Worm (Caenorhabditis elegans): ENCODE measurements around the gene tasp-1.
A peak's percentile ranks its signal among the peaks of the same experiment; 100 is the strongest.

Gene tasp-1

ce11 chrIII:10718078-10718477 is 41.0 kb upstream of the tasp-1 start:
- TF ChIP-seq skn-1 (tag; optimal IDR thresholded peaks at IDR 0.05), result no peak
- TF ChIP-seq Y55F3AM.14 (GFP tag; optimal IDR thresholded peaks at IDR 0.05), result peak; percentile 3
- TF ChIP-seq nhr-25 (tag; optimal IDR thresholded peaks at IDR 0.05), result peak; percentile 6
- no peak for TF ChIP-seq nhr-237 (tag; optimal IDR thresholded peaks at IDR 0.05)
- TF ChIP-seq aly-2 (tag; optimal IDR thresholded peaks at IDR 0.05), result no peak
- no peak for TF ChIP-seq F13H6.1 (tag; optimal IDR thresholded peaks at IDR 0.05)
- TF ChIP-seq C34F6.9 (tag; optimal IDR thresholded peaks at IDR 0.05), result no peak
- no peak for TF ChIP-seq nhr-21 (tag; optimal IDR thresholded peaks at IDR 0.05)
- peak; percentile 30 for TF ChIP-seq sma-9 (GFP tag; optimal IDR thresholded peaks at IDR 0.05)
- no peak for TF ChIP-seq sma-9 (tag; optimal IDR thresholded peaks at IDR 0.05)
- peak; percentile 11 for TF ChIP-seq crh-2 (tag; optimal IDR thresholded peaks at IDR 0.05)
- TF ChIP-seq mbf-1 (tag; optimal IDR thresholded peaks at IDR 0.05), result no peak
- no peak for TF ChIP-seq lin-13 (GFP tag; optimal IDR thresholded peaks at IDR 0.05)
- TF ChIP-seq elt-1 (tag; optimal IDR thresholded peaks at IDR 0.05), result no peak
- TF ChIP-seq peb-1 (tag; optimal IDR thresholded peaks at IDR 0.05), result no peak
- no peak for TF ChIP-seq ztf-1 (GFP tag; conservative IDR thresholded peaks at IDR 0.05)
- TF ChIP-seq egl-27 (tag; optimal IDR thresholded peaks at IDR 0.05), result no peak
- TF ChIP-seq mab-5 (tag; optimal IDR thresholded peaks at IDR 0.05), result no peak

- TF ChIP-seq nhr-11 (tag; optimal IDR thresholded peaks at IDR 0.05), result no peak
- no peak for TF ChIP-seq Y55F3AM.14 (GFP tag; optimal IDR thresholded peaks at IDR 0.05)
- no peak for TF ChIP-seq nhr-21 (tag; optimal IDR thresholded peaks at IDR 0.05)
- no peak for TF ChIP-seq nhr-237 (tag; optimal IDR thresholded peaks at IDR 0.05)
- TF ChIP-seq aly-2 (tag; optimal IDR thresholded peaks at IDR 0.05), result no peak
- no peak for TF ChIP-seq peb-1 (tag; optimal IDR thresholded peaks at IDR 0.05)
- no peak for TF ChIP-seq nhr-10 (tag; optimal IDR thresholded peaks at IDR 0.05)
- TF ChIP-seq ztf-1 (GFP tag; conservative IDR thresholded peaks at IDR 0.05), result no peak
- peak; percentile 9 for TF ChIP-seq gmeb-1 (tag; optimal IDR thresholded peaks at IDR 0.05)
- TF ChIP-seq snpc-4 (tag; optimal IDR thresholded peaks at IDR 0.05), result no peak
- TF ChIP-seq nhr-12 (tag; optimal IDR thresholded peaks at IDR 0.05), result no peak
- no peak for TF ChIP-seq dmd-4 (tag; optimal IDR thresholded peaks at IDR 0.05)
- TF ChIP-seq sem-4 (tag; optimal IDR thresholded peaks at IDR 0.05), result no peak
- no peak for TF ChIP-seq lsy-2 (tag; optimal IDR thresholded peaks at IDR 0.05)
- no peak for TF ChIP-seq ceh-82 (tag; optimal IDR thresholded peaks at IDR 0.05)
- peak; percentile 81 for TF ChIP-seq sma-9 (GFP tag; optimal IDR thresholded peaks at IDR 0.05)
- TF ChIP-seq sma-9 (tag; optimal IDR thresholded peaks at IDR 0.05), result no peak
- TF ChIP-seq ztf-11 (tag; optimal IDR thresholded peaks at IDR 0.05), result no peak
- no peak for TF ChIP-seq mdl-1 (tag; optimal IDR thresholded peaks at IDR 0.05)
- no peak for TF ChIP-seq C34F6.9 (tag; optimal IDR thresholded peaks at IDR 0.05)
- TF ChIP-seq ZK546.5 (tag; optimal IDR thresholded peaks at IDR 0.05), result no peak
- no peak for TF ChIP-seq skn-1 (tag; optimal IDR thresholded peaks at IDR 0.05)
- peak; percentile 94 for TF ChIP-seq crh-2 (tag; optimal IDR thresholded peaks at IDR 0.05)
- peak; percentile 52 for TF ChIP-seq sma-3 (GFP tag; optimal IDR thresholded peaks at IDR 0.05)
- no peak for TF ChIP-seq elt-3 (tag; optimal IDR thresholded peaks at IDR 0.05)
- no peak for TF ChIP-seq alr-1 (tag; optimal IDR thresholded peaks at IDR 0.05)
- no peak for TF ChIP-seq lin-39 (tag; optimal IDR thresholded peaks at IDR 0.05)
- no peak for TF ChIP-seq zag-1 (tag; optimal IDR thresholded peaks at IDR 0.05)
- TF ChIP-seq ztf-4 (tag; optimal IDR thresholded peaks at IDR 0.05), result no peak
- no peak for TF ChIP-seq ceh-16 (tag; optimal IDR thresholded peaks at IDR 0.05)
- TF ChIP-seq elt-1 (tag; optimal IDR thresholded peaks at IDR 0.05), result no peak
- TF ChIP-seq mbf-1 (tag; optimal IDR thresholded peaks at IDR 0.05), result no peak
- TF ChIP-seq unc-62 (GFP tag; optimal IDR thresholded peaks at IDR 0.05), result no peak
- TF ChIP-seq nhr-77 (tag; optimal IDR thresholded peaks at IDR 0.05), result no peak
- no peak for TF ChIP-seq lin-11 (tag; optimal IDR thresholded peaks at IDR 0.05)
- peak; percentile 58 for TF ChIP-seq nhr-25 (tag; optimal IDR thresholded peaks at IDR 0.05)
- no peak for TF ChIP-seq unc-55 (GFP tag; optimal IDR thresholded peaks at IDR 0.05)
- peak; percentile 61 for TF ChIP-seq fos-1 (tag; optimal IDR thresholded peaks at IDR 0.05)
- TF ChIP-seq F13H6.1 (tag; optimal IDR thresholded peaks at IDR 0.05), result peak; percentile 50
- no peak for TF ChIP-seq ama-1 (optimal IDR thresholded peaks at IDR 0.05)
- peak; percentile 5 for TF ChIP-seq lin-13 (GFP tag; optimal IDR thresholded peaks at IDR 0.05)
- TF ChIP-seq blmp-1 (tag; optimal IDR thresholded peaks at IDR 0.05; ENCODE audit: insufficient read depth), result peak; percentile 55
- no peak for TF ChIP-seq mab-5 (tag; optimal IDR thresholded peaks at IDR 0.05)
- no peak for TF ChIP-seq R02D3.7 (tag; optimal IDR thresholded peaks at IDR 0.05)
- no peak for TF ChIP-seq nhr-23 (tag; optimal IDR thresholded peaks at IDR 0.05)
- TF ChIP-seq nhr-129 (tag; optimal IDR thresholded peaks at IDR 0.05), result peak; percentile 20
- TF ChIP-seq egl-27 (tag; optimal IDR thresholded peaks at IDR 0.05), result no peak
- TF ChIP-seq unc-39 (tag; optimal IDR thresholded peaks at IDR 0.05), result no peak
- TF ChIP-seq nhr-6 (tag; optimal IDR thresholded peaks at IDR 0.05), result no peak
Observed at ce11 chrIII:10719057-10719456, 40.0 kb upstream of the tasp-1 start.
